Worm (Caenorhabditis elegans) whole organism, L1 larva: ENCODE data around the gene K10C2.6.

ENCODE experiments used
- C04F5.9 ChIP-seq: sonication (generic microtip); optimal IDR thresholded peaks from 2 replicates; lab custom pipeline; 2016; ENCODE audit warnings: missing genetic modification characterization, missing compliant biosample characterization
- F16B12.6 ChIP-seq: fragments of 150-350 bp; optimal IDR thresholded peaks from 2 replicates; lab custom pipeline; 2014; ENCODE audit warnings: missing biosample characterization, missing genetic modification characterization
- aha-1 ChIP-seq: fragments of 150-350 bp; optimal IDR thresholded peaks from 2 replicates; lab custom pipeline; 2014; ENCODE audit warnings: missing biosample characterization, missing genetic modification characterization
- aly-2 ChIP-seq: fragments of 150-350 bp; optimal IDR thresholded peaks from 2 replicates; lab custom pipeline; 2014; ENCODE audit warnings: missing biosample characterization, missing genetic modification characterization
- ceh-8 ChIP-seq: fragments of 200-800 bp; sonication (Bioruptor generic); optimal IDR thresholded peaks from 2 replicates; lab custom pipeline; 2018; ENCODE audit warnings: mild to moderate bottlenecking, missing genetic modification characterization, moderate library complexity, missing compliant biosample characterization
- ceh-90 ChIP-seq: sonication (generic microtip); optimal IDR thresholded peaks from 2 replicates; lab custom pipeline; 2016; ENCODE audit warnings: missing genetic modification characterization, missing compliant biosample characterization
- dsc-1 ChIP-seq: sonication (generic microtip); optimal IDR thresholded peaks from 2 replicates; lab custom pipeline; 2016; ENCODE audit warnings: mild to moderate bottlenecking, missing genetic modification characterization, missing compliant biosample characterization
- efl-1 ChIP-seq, 4 experiments: fragments of 150-350 bp; optimal IDR thresholded peaks in 3 of 4; peaks in 1 of 4; 1 replicate in 1 of 4; 2 replicates in 3 of 4; lab custom pipeline; 2014; ENCODE audit warnings: missing biosample characterization in 2 of 4, missing genetic modification characterization in 2 of 4, missing genetic modification reagents in 2 of 4
- egl-13 ChIP-seq: sonication (generic microtip); optimal IDR thresholded peaks from 2 replicates; lab custom pipeline; 2016; ENCODE audit warnings: missing genotype, missing genetic modification reagents, missing genetic modification characterization, missing compliant biosample characterization
- fkh-4 ChIP-seq: sonication (generic microtip); optimal IDR thresholded peaks from 2 replicates; lab custom pipeline; 2016; ENCODE audit warnings: missing compliant biosample characterization, missing genetic modification characterization, borderline replicate concordance
- grh-1 ChIP-seq: fragments of 200-800 bp; sonication (Bioruptor generic); IDR thresholded peaks from 2 replicates; pipeline ENCODE4 v1.3.6; 2022; ENCODE audit warnings: missing genetic modification reagents, missing genetic modification characterization, missing compliant biosample characterization
- hpl-2 ChIP-seq: fragments of 150-350 bp; optimal IDR thresholded peaks from 2 replicates; lab custom pipeline; 2014; ENCODE audit warnings: missing biosample characterization, missing genetic modification reagents, missing genetic modification characterization
- irx-1 ChIP-seq: sonication (generic microtip); optimal IDR thresholded peaks from 2 replicates; lab custom pipeline; 2016; ENCODE audit warnings: missing genetic modification characterization, missing compliant biosample characterization
- isw-1 ChIP-seq: fragments of 200-800 bp; sonication (Bioruptor generic); IDR thresholded peaks from 2 replicates; pipeline ENCODE4 v1.3.6; 2022; ENCODE audit warnings: missing genetic modification characterization, missing compliant biosample characterization
- jun-1 ChIP-seq: fragments of 150-350 bp; optimal IDR thresholded peaks from 2 replicates; lab custom pipeline; 2014; ENCODE audit warnings: missing biosample characterization, missing genetic modification reagents, missing genetic modification characterization
- lin-35 ChIP-seq, 2 experiments: fragments of 150-350 bp; optimal IDR thresholded peaks; 2 replicates each; lab custom pipeline; 2014; ENCODE audit warnings: missing biosample characterization in 2 of 2, missing genetic modification characterization in 2 of 2, missing genetic modification reagents in 2 of 2
- lsy-2 ChIP-seq, 2 experiments: fragments of 150-350 bp; optimal IDR thresholded peaks; 2 replicates each; lab custom pipeline; 2014; ENCODE audit warnings: missing biosample characterization in 2 of 2, missing genetic modification characterization in 2 of 2
- mdl-1 ChIP-seq, 2 experiments: fragments of 150-350 bp; optimal IDR thresholded peaks; 2 replicates each; lab custom pipeline; 2014 to 2017; ENCODE audit warnings: missing biosample characterization in 2 of 2, missing genetic modification characterization in 2 of 2, inconsistent platforms in 1 of 2
- nhr-11 ChIP-seq: fragments of 150-350 bp; optimal IDR thresholded peaks from 2 replicates; lab custom pipeline; 2014; ENCODE audit warnings: missing biosample characterization, missing genetic modification characterization
- nhr-12 ChIP-seq: sonication (generic microtip); optimal IDR thresholded peaks from 2 replicates; lab custom pipeline; 2017; ENCODE audit warnings: missing biosample characterization, missing genetic modification characterization
- nhr-19 ChIP-seq: fragments of 200-800 bp; sonication (Bioruptor generic); conservative IDR thresholded peaks from 2 replicates; pipeline ENCODE4 v1.3.6; 2022; ENCODE audit warnings: missing genetic modification characterization, missing compliant biosample characterization
- nhr-237 ChIP-seq: fragments of 150-350 bp; optimal IDR thresholded peaks from 2 replicates; lab custom pipeline; 2014; ENCODE audit warnings: missing biosample characterization, missing genetic modification characterization
- nhr-28 ChIP-seq: fragments of 150-350 bp; optimal IDR thresholded peaks from 2 replicates; lab custom pipeline; 2014; ENCODE audit warnings: missing biosample characterization, missing genetic modification characterization
- nhr-47 ChIP-seq: sonication (generic microtip); optimal IDR thresholded peaks from 2 replicates; lab custom pipeline; 2016; ENCODE audit warnings: mild to moderate bottlenecking, missing genetic modification characterization, moderate library complexity, missing compliant biosample characterization
- nhr-84 ChIP-seq: sonication (generic microtip); optimal IDR thresholded peaks from 2 replicates; lab custom pipeline; 2017; ENCODE audit warnings: missing biosample characterization, missing genetic modification characterization
- nhr-85 ChIP-seq: sonication (generic microtip); peaks from one replicate; lab custom pipeline; 2016; ENCODE audit warnings: missing genetic modification characterization, inconsistent platforms, missing compliant biosample characterization
- nhr-90 ChIP-seq: sonication (generic microtip); optimal IDR thresholded peaks from 2 replicates; lab custom pipeline; 2016; ENCODE audit warnings: mild to moderate bottlenecking, missing genetic modification characterization, missing compliant biosample characterization; ENCODE audit not compliant: poor library complexity
- pag-3 ChIP-seq: sonication (generic microtip); optimal IDR thresholded peaks from 2 replicates; lab custom pipeline; 2017; ENCODE audit warnings: missing genetic modification characterization, mild to moderate bottlenecking, missing compliant biosample characterization, antibody characterized with exemption, borderline replicate concordance; ENCODE audit not compliant: insufficient read depth
- snu-23 ChIP-seq: sonication (generic microtip); optimal IDR thresholded peaks from 2 replicates; lab custom pipeline; 2016; ENCODE audit warnings: missing genetic modification characterization, missing compliant biosample characterization
- sptf-1 ChIP-seq: fragments of 150-350 bp; optimal IDR thresholded peaks from 2 replicates; lab custom pipeline; 2014; ENCODE audit warnings: missing biosample characterization, missing genetic modification characterization
- sup-37 ChIP-seq: fragments of 200-800 bp; sonication (Bioruptor generic); optimal IDR thresholded peaks from 2 replicates; lab custom pipeline; 2018; ENCODE audit warnings: mild to moderate bottlenecking, missing genetic modification characterization, missing compliant biosample characterization
- unc-130 ChIP-seq: fragments of 150-350 bp; optimal IDR thresholded peaks from 2 replicates; lab custom pipeline; 2017; ENCODE audit warnings: missing biosample characterization, missing genetic modification characterization, inconsistent platforms
- xbp-1 ChIP-seq: sonication (generic microtip); optimal IDR thresholded peaks from 2 replicates; lab custom pipeline; 2016; ENCODE audit warnings: missing genetic modification characterization, missing compliant biosample characterization
- zag-1 ChIP-seq: fragments of 150-350 bp; optimal IDR thresholded peaks from 2 replicates; lab custom pipeline; 2014; ENCODE audit warnings: missing biosample characterization, missing genetic modification characterization

Gene K10C2.6

ce11 chrX:6450839-6451491 is at the start of gene K10C2.6, which contains the start of gene grl-6:
Gene K10C2.6, plus strand, starts transcription at chrX:6451441.
Gene grl-6, minus strand, starts transcription at chrX:6450939.
- TF ChIP-seq unc-130 (tag; lab: Kevin White, UChicago) (no peak), nhr-237 (no peak), nhr-28 (no peak), snu-23 (GFP tag; lab: Kevin White, UChicago) (no peak), aly-2 (tag; lab: Kevin White, UChicago) (no peak), lin-35 (GFP tag; optimal IDR thresholded peaks at IDR 0.05; lab: Kevin White, UChicago) (no peak), C04F5.9 (tag; lab: Kevin White, UChicago) (no peak), nhr-12 (tag; lab: Kevin White, UChicago) (no peak), nhr-85 (no peak), nhr-11 (no peak), aha-1 (tag; lab: Kevin White, UChicago) (no peak), efl-1 (optimal IDR thresholded peaks at IDR 0.05; lab: Kevin White, UChicago) (no peak), efl-1 (GFP tag; optimal IDR thresholded peaks at IDR 0.05 in 1 of 2; lab: Kevin White, UChicago) (no peak), hpl-2 (GFP tag; lab: Kevin White, UChicago) (no peak), nhr-19 (GFP tag; lab: Robert Waterston, UW) (no peak), zag-1 (no peak), ceh-90 (tag; lab: Kevin White, UChicago) (no peak), nhr-90 (no peak), grh-1 (no peak), xbp-1 (tag; lab: Kevin White, UChicago) (no peak), dsc-1 (tag; lab: Kevin White, UChicago) (no peak)

DNA sequence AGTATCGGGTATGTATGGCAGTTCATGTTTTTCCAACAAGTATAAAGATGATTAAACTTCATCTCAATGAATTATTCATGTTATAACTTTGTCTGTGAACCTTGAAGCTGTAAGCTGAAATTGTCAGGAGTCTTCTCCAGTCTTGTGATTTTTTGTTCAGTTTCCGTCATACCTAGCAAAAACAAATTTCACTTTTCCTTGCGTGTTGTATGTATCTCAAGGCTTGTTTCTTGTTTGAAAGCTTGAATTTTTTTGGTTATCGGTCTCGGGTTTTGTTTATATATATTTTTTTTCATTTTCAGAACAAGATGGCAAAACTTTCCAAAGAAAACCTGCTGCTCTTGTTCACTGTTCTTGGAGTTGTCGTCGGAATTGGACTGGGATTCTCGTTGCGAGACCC is 48.1 kb upstream of the K10C2.6 start, which contains the start of gene glt-4:
glt-4 (plus strand) TSS at position 301 of the 400 bp plus-strand sequence.
- TF ChIP-seq mdl-1 (tag; optimal IDR thresholded peaks at IDR 0.05; lab: Kevin White, UChicago) (no peak), nhr-84 (tag; lab: Kevin White, UChicago) (no peak), sptf-1 (tag; lab: Kevin White, UChicago) (no peak), egl-13 (no peak), nhr-47 (no peak), sup-37 (GFP tag; lab: Kevin White, UChicago) (no peak), irx-1 (tag; lab: Kevin White, UChicago) (no peak), grh-1 (no peak), pag-3 (tag; lab: Kevin White, UChicago) (no peak), zag-1 (no peak), dsc-1 (tag; lab: Kevin White, UChicago) (no peak), jun-1 (tag; lab: Kevin White, UChicago) (no peak)

DNA sequence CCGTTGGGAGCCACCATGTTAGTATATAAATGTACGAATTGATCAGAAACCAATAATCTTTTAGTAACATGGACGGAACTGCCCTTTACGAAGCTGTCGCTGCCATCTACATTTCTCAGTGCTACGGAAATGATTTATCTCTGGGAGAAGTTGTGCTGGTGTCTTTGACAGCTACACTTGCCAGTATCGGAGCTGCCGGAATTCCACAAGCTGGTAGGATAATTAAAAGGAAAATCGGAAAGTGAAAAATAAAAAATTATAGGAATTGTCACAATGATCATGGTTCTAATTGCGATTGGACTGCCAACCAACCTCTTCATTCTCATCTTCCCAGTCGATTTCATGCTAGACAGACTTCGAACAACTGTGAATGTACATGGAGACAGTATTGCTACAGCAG is 45.3 kb upstream of the K10C2.6 start:
- no peak for TF ChIP-seq isw-1 (GFP tag; lab: Robert Waterston, UW)
- no peak for TF ChIP-seq zag-1
- no peak for TF ChIP-seq unc-130 (tag; lab: Kevin White, UChicago)
- no peak for TF ChIP-seq F16B12.6
- TF ChIP-seq nhr-19 (GFP tag; lab: Robert Waterston, UW) = no peak
- TF ChIP-seq aly-2 (tag; lab: Kevin White, UChicago) = no peak
- no peak for TF ChIP-seq snu-23 (GFP tag; lab: Kevin White, UChicago)
- TF ChIP-seq ceh-8 = no peak
- no peak for TF ChIP-seq nhr-47
- no peak for TF ChIP-seq jun-1 (tag; lab: Kevin White, UChicago)
- TF ChIP-seq lsy-2 (tag; optimal IDR thresholded peaks at IDR 0.05; lab: Kevin White, UChicago) = no peak

DNA sequence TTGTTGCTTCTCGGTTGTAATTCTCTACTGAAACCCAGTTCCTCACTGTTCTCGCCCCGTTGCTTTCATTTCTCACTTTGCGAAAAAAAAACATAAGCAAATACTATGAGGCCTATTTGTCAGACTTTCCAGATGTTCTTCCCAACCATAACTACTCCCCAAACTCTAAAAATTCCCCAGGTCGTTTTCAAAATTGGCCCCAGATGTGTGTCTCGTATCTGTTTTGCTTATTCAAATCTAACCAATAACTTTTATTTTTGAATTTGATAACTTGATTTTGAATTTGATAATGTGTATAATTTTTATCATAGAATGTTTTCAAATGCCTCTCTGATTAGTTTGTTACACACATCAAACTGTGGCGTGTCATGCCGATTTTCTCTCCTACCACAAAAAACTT is 43.4 kb upstream of the K10C2.6 start:
- TF ChIP-seq dsc-1 (tag; lab: Kevin White, UChicago) = peak; percentile 81
- TF ChIP-seq nhr-90 = no peak
- TF ChIP-seq efl-1 (optimal IDR thresholded peaks at IDR 0.05; lab: Kevin White, UChicago) = no peak
- peak in 1 of 2 experiments; percentile 70 for TF ChIP-seq efl-1 (GFP tag; optimal IDR thresholded peaks at IDR 0.05 in 1 of 2; lab: Kevin White, UChicago)
- peak; percentile 65 for TF ChIP-seq fkh-4 (tag; lab: Kevin White, UChicago)
